Worm (Caenorhabditis elegans): ENCODE results near the gene R05C11.4.

ce11 chrIV:2080340-2080739, 29.0 kb downstream of the R05C11.4 start:
- TF ChIP-seq mel-28 (tag; optimal IDR thresholded peaks at IDR 0.05; ENCODE audit: borderline replicate concordance) (no peak), F57A8.1 (GFP tag; optimal IDR thresholded peaks at IDR 0.05) (no peak), ama-1 (optimal IDR thresholded peaks at IDR 0.05) (no peak), ama-1 (GFP tag; optimal IDR thresholded peaks at IDR 0.05) (no peak), mxl-1 (tag; optimal IDR thresholded peaks at IDR 0.05) (no peak), rpc-1 (optimal IDR thresholded peaks at IDR 0.05) (no peak), rpc-1 (tag; optimal IDR thresholded peaks at IDR 0.05) (no peak)
